Worm (Caenorhabditis elegans) whole organism, L4/young adult: ENCODE data around the gene F58E6.8.

ENCODE experiments used
- W03F9.2 ChIP-seq: fragments of 150-350 bp; optimal IDR thresholded peaks from 2 replicates; lab custom pipeline; 2014; ENCODE audit warnings: missing biosample characterization, missing genetic modification characterization
- dao-5 ChIP-seq: sonication (generic microtip); optimal IDR thresholded peaks from 2 replicates; lab custom pipeline; 2016; ENCODE audit warnings: missing genotype, missing genetic modification characterization, moderate library complexity, missing compliant biosample characterization
- him-1 ChIP-seq: sonication (generic microtip); optimal IDR thresholded peaks from 2 replicates; lab custom pipeline; 2016; ENCODE audit warnings: missing genotype, missing genetic modification reagents, missing genetic modification characterization, missing compliant biosample characterization

DNA sequence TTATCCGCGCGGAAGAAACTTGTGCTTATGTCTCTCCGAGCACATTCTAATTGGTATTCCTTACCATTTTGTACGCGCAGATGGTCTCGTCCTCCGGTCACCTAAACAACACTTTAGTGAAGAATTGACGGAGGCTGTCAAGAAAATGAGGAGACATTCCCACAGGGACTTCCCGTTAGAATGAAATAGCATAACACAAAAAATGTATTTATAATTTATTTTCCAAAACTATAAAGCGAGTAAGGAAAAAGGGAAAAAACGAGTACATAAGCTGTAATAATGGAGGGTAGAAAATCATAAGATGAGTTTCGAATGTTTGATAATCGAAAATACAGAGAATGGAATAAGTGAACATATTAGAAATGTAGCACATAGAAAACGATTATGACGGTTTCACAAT, 20.1 kb upstream of the F58E6.8 start, which contains the start of gene F46B6.12:
- no peak for TF ChIP-seq W03F9.2
- TF ChIP-seq him-1 (tag; lab: Kevin White, UChicago), result no peak
- no peak for TF ChIP-seq dao-5
